Worm (Caenorhabditis elegans): Measurements from ENCODE around the gene mlt-4.

DNA sequence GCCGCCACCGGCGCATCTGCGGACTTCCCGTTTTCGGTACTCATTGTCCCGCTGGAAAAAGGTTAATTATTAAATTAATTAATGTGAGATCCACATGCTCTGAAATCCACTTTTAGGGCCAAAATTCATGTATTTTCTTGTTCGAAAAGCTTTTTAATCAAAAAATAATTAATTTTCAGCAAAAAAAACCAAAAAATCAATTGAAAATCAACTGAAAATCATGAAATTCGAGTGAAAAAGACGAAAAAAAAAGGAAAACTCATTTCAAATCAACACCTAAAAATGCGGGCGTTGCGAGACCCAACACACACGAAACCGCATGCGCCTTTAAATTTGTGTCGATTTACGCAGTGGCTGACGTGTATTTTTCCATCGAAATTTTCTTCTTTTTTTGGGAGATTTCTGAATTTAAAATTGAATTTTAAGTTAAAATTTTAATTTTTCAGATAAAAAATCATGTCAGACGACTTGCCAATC, 19.5 kb downstream of the mlt-4 start, which contains the start of the genes prmt-1 and cdkr-3:
- no peak for TF ChIP-seq tab-1 (GFP tag; IDR thresholded peaks at IDR 0.05)
- no peak for TF ChIP-seq klf-2 (GFP tag; conservative IDR thresholded peaks at IDR 0.05)
- TF ChIP-seq flt-1 (GFP tag; IDR thresholded peaks at IDR 0.05): no peak

Data from whole organism, midembryonic.